Fruit fly (Drosophila melanogaster): ENCODE data around the gene Dus2.

Gene Dus2

dm6 chrX:14242941-14243736 is 5.4 kb downstream of the Dus2 start, which contains the start of gene CG32599 (continued):
- TF ChIP-seq Optix (GFP tag; IDR thresholded peaks at IDR 0.05) (no peak), CG9727 (GFP tag; optimal IDR thresholded peaks at IDR 0.05) (peak; percentile 48), CG13123 (GFP tag; optimal IDR thresholded peaks at IDR 0.05) (no peak), Sry-δ (GFP tag; optimal IDR thresholded peaks at IDR 0.05) (no peak), run (tag; optimal IDR thresholded peaks at IDR 0.05) (no peak), CG31365 (tag; optimal IDR thresholded peaks at IDR 0.05) (no peak), Bgb (GFP tag; IDR thresholded peaks at IDR 0.05; ENCODE audit: partially characterized antibody) (peak; percentile 63), CG18619 (GFP tag; optimal IDR thresholded peaks at IDR 0.05) (no peak), Tbp (GFP tag; optimal IDR thresholded peaks at IDR 0.05) (no peak), salm (tag; optimal IDR thresholded peaks at IDR 0.05) (no peak), CG6689 (GFP tag; IDR thresholded peaks at IDR 0.05) (peak; percentile 62), CG32767 (GFP tag; IDR thresholded peaks at IDR 0.05) (peak; percentile 25; the same call in 1 of the 2 replicates), ato (GFP tag; IDR thresholded peaks at IDR 0.05; ENCODE audit: partially characterized antibody) (0 out of 2 replicates have a peak, but pooled peaks have one; percentile 14), CG10462 (GFP tag; optimal IDR thresholded peaks at IDR 0.05) (no peak), CG13296 (GFP tag; optimal IDR thresholded peaks at IDR 0.05) (peak; percentile 14), CG7928 (GFP tag; optimal IDR thresholded peaks at IDR 0.05) (no peak), CG6654 (GFP tag; optimal IDR thresholded peaks at IDR 0.05) (no peak), CG1024 (GFP tag; IDR thresholded peaks at IDR 0.05) (peak; percentile 43; the same call in 1 of the 2 replicates), CG13624 (GFP tag; optimal IDR thresholded peaks at IDR 0.05) (no peak), CG10654 (GFP tag; optimal IDR thresholded peaks at IDR 0.05) (peak; percentile 18), zen (tag; optimal IDR thresholded peaks at IDR 0.05) (peak; percentile 33), lab (GFP tag; optimal IDR thresholded peaks at IDR 0.05) (peak; percentile 27), da (GFP tag; optimal IDR thresholded peaks at IDR 0.05) (no peak), sens (GFP tag) (peak; percentile 36), Antp (GFP tag; optimal IDR thresholded peaks at IDR 0.05) (no peak), scrt (GFP tag; optimal IDR thresholded peaks at IDR 0.05) (no peak), Camta (GFP tag; optimal IDR thresholded peaks at IDR 0.05) (no peak), unpg (GFP tag; optimal IDR thresholded peaks at IDR 0.05) (peak; percentile 60), Lhr (GFP tag; optimal IDR thresholded peaks at IDR 0.05) (no peak), wor (GFP tag; IDR thresholded peaks at IDR 0.05) (no peak), GATAe (GFP tag; conservative IDR thresholded peaks at IDR 0.05) (no peak), fd3F (GFP tag; optimal IDR thresholded peaks at IDR 0.05) (no peak), ken (GFP tag; IDR thresholded peaks at IDR 0.05) (no peak), CG7271 (tag; optimal IDR thresholded peaks at IDR 0.05) (peak; percentile 30), fd96Cb (tag; optimal IDR thresholded peaks at IDR 0.05) (peak; percentile 29), dpn (GFP tag; optimal IDR thresholded peaks at IDR 0.05) (no peak), gsb-n (tag; optimal IDR thresholded peaks at IDR 0.05) (no peak), schlank (tag; optimal IDR thresholded peaks at IDR 0.05) (no peak), toy (GFP tag; IDR thresholded peaks at IDR 0.05) (no peak), sim (GFP tag; IDR thresholded peaks at IDR 0.05) (no peak), CG17568 (GFP tag; optimal IDR thresholded peaks at IDR 0.05) (no peak), crp (GFP tag; optimal IDR thresholded peaks at IDR 0.05) (no peak), CG3407 (GFP tag; optimal IDR thresholded peaks at IDR 0.05) (no peak), CG4617 (GFP tag; optimal IDR thresholded peaks at IDR 0.05; ENCODE audit: borderline replicate concordance) (no peak), Elba2 (GFP tag; optimal IDR thresholded peaks at IDR 0.05) (no peak), gro (GFP tag; optimal IDR thresholded peaks at IDR 0.05) (no peak), CG10209 (GFP tag; optimal IDR thresholded peaks at IDR 0.05) (peak; percentile 16), slp2 (GFP tag; optimal IDR thresholded peaks at IDR 0.05) (no peak), org-1 (GFP tag; optimal IDR thresholded peaks at IDR 0.05) (no peak)

All from whole organism, embryonic.